Fruit fly (Drosophila melanogaster) whole organism, embryonic: Measurements from ENCODE around the gene Slimp.

Experiments
- CG10267 ChIP-seq: fragments of 200-800 bp; sonication (Bioruptor generic); optimal IDR thresholded peaks from 2 replicates; lab custom pipeline; 2018; ENCODE audit warnings: missing biosample characterization, mild to moderate bottlenecking, missing genetic modification characterization, moderate library complexity
- CG14667 ChIP-seq: fragments of 200-800 bp; sonication (Bioruptor generic); IDR thresholded peaks from 2 replicates; pipeline ENCODE4 v1.3.6; 2022; ENCODE audit warnings: missing biosample characterization, missing genetic modification characterization
- CG1603 ChIP-seq: fragments of 200-800 bp; sonication (Bioruptor generic); optimal IDR thresholded peaks from 2 replicates; lab custom pipeline; 2019; ENCODE audit warnings: missing biosample characterization, mild to moderate bottlenecking, missing genetic modification characterization, moderate library complexity
- CG17359 ChIP-seq: fragments of 200-800 bp; sonication (Bioruptor generic); optimal IDR thresholded peaks from 3 replicates; lab custom pipeline; 2018; ENCODE audit warnings: missing biosample characterization, mild to moderate bottlenecking, missing genetic modification characterization, moderate library complexity
- CG34224 ChIP-seq: fragments of 200-800 bp; sonication (Bioruptor generic); IDR thresholded peaks from 3 replicates; pipeline ENCODE4 v1.3.6; 2022; ENCODE audit warnings: missing biosample characterization, missing genetic modification characterization; ENCODE audit not compliant: partially characterized antibody
- CG8924 ChIP-seq: fragments of 200-800 bp; optimal IDR thresholded peaks from 3 replicates; lab custom pipeline; 2019; ENCODE audit warnings: missing biosample characterization, mild to moderate bottlenecking, missing genetic modification characterization, moderate library complexity
- CG8944 ChIP-seq: fragments of 200-800 bp; sonication (Bioruptor generic); optimal IDR thresholded peaks from 3 replicates; lab custom pipeline; 2016; ENCODE audit warnings: missing biosample characterization, missing genetic modification characterization
- Gug ChIP-seq: fragments of 200-800 bp; sonication (Bioruptor generic); IDR thresholded peaks from 4 replicates; pipeline ENCODE4 v1.3.6; 2022; ENCODE audit warnings: missing biosample characterization, missing genetic modification characterization
- NK7.1 ChIP-seq: fragments of 200-800 bp; sonication (Bioruptor generic); optimal IDR thresholded peaks from 3 replicates; lab custom pipeline; 2016; ENCODE audit warnings: missing biosample characterization, missing genetic modification characterization
- Nf-YB ChIP-seq: fragments of 200-800 bp; sonication (Bioruptor generic); optimal IDR thresholded peaks from 3 replicates; lab custom pipeline; 2019; ENCODE audit warnings: missing biosample characterization, mild to moderate bottlenecking, missing genetic modification characterization, moderate library complexity
- Taf1 ChIP-seq: fragments of 200-800 bp; sonication (Bioruptor generic); IDR thresholded peaks from 2 replicates; pipeline ENCODE4 v1.3.6; 2022; ENCODE audit warnings: missing biosample characterization, missing genetic modification characterization
- bcd ChIP-seq: fragments of 200-800 bp; sonication (Bioruptor generic); optimal IDR thresholded peaks from 2 replicates; lab custom pipeline; 2017; ENCODE audit warnings: missing biosample characterization, mild to moderate bottlenecking, missing genetic modification characterization
- bsh ChIP-seq, 2 experiments: fragments of 200-800 bp; sonication (Bioruptor generic); optimal IDR thresholded peaks; 2 replicates each; lab custom pipeline; 2017 to 2018; ENCODE audit warnings: mild to moderate bottlenecking in 2 of 2, missing biosample characterization in 2 of 2, missing genetic modification characterization in 2 of 2, moderate library complexity in 1 of 2
- cg ChIP-seq: fragments of 200-800 bp; sonication (Bioruptor generic); optimal IDR thresholded peaks from 3 replicates; lab custom pipeline; 2019; ENCODE audit warnings: missing biosample characterization, mild to moderate bottlenecking, missing genetic modification characterization, moderate library complexity
- dan ChIP-seq: fragments of 200-800 bp; sonication (Bioruptor generic); IDR thresholded peaks from 2 replicates; pipeline ENCODE4 v1.3.6; 2022; ENCODE audit warnings: missing biosample characterization, missing genetic modification characterization
- dysf ChIP-seq: fragments of 200-800 bp; sonication (Bioruptor generic); IDR thresholded peaks from 3 replicates; pipeline ENCODE4 v1.3.6; 2022; ENCODE audit warnings: missing biosample characterization, missing genetic modification characterization
- gt ChIP-seq: fragments of 200-800 bp; sonication (Bioruptor generic); IDR thresholded peaks from 2 replicates; pipeline ENCODE4 v1.3.6; 2022; ENCODE audit warnings: missing biosample characterization, missing genetic modification characterization
- h ChIP-seq: fragments of >200 bp; optimal IDR thresholded peaks from 2 replicates; lab custom pipeline; 2017
- pzg ChIP-seq: fragments of 200-800 bp; sonication (Bioruptor generic); optimal IDR thresholded peaks from 3 replicates; lab custom pipeline; 2018; ENCODE audit warnings: missing biosample characterization, mild to moderate bottlenecking, missing genetic modification characterization, moderate library complexity
- schlank ChIP-seq: fragments of 200-800 bp; sonication (Bioruptor generic); optimal IDR thresholded peaks from 2 replicates; lab custom pipeline; 2018; ENCODE audit warnings: missing biosample characterization, mild to moderate bottlenecking, missing genetic modification characterization
- tio ChIP-seq: fragments of 200-800 bp; sonication (Bioruptor generic); optimal IDR thresholded peaks from 2 replicates; lab custom pipeline; 2017; ENCODE audit warnings: missing biosample characterization, missing genetic modification characterization, inconsistent platforms
- tll ChIP-seq, 2 experiments: fragments of 200-800 bp in 1 of 2; fragments of >200 bp in 1 of 2; sonication (Bioruptor generic) in 1 of 2; optimal IDR thresholded peaks; 2 replicates each; lab custom pipeline; 2017 to 2019; ENCODE audit warnings: missing biosample characterization in 2 of 2, missing genetic modification characterization in 2 of 2, mild to moderate bottlenecking in 1 of 2, moderate library complexity in 1 of 2

Gene Slimp

DNA sequence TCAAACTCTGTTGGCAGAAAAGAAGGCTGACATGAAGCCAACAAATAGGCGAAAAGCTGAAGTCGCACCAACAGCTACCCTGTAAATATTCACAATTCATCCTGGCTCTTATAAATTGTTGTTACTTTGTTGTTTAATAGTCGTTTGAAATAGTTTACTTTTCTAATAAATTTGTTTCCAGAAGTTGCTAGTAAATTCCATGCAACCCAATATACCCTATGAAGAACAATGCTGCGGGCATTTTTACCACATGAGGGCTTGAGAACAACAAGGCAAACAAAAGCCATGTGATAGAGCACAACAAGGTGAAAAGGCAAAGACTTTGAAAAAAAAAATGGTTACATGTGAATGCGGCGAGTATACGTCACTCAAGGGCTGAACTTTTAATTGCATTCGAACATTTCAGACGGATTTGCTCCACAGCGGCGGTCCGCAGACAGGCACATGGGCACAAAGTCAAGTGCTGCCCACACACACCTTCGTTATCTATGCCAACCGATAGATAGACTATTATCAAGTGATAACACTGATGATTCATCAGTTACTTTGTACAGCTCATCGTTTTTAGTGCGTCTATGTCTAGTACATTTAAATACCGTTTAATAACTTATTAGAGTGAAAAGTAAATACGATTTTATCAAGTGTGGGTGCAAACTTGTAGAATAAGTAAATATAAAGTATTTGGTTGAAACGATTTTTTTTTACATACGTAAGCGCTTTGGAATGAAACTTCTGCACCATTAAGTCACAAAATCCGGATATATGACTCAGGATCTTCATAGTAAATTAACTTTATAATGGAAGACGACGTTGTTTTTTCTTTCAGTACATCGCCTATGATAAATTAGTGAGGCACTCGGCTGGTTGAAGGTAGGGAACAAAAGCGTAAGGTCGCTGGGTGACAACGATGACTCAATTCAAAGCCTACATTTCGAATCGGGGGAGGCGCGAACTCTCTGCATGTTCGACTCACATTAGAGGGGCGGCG lies 49.4 kb downstream of the Slimp start (continued):
- TF ChIP-seq cg (GFP tag; lab: Kevin White, UChicago) (no peak), Gug (GFP tag; lab: Robert Waterston, UW) (peak; percentile 69; the same call in 2 of the 4 replicates), Nf-YB (GFP tag; lab: Kevin White, UChicago) (peak; percentile 32), dan (GFP tag; lab: Robert Waterston, UW) (no peak), CG34224 (GFP tag; lab: Robert Waterston, UW) (no peak), tll (GFP tag; optimal IDR thresholded peaks at IDR 0.05; lab: Kevin White, UChicago) (no peak), pzg (no peak), bsh (GFP tag; optimal IDR thresholded peaks at IDR 0.05; lab: Kevin White, UChicago) (peak; percentile 17 to 87), CG8944 (GFP tag; lab: Kevin White, UChicago) (peak; percentile 70), bcd (GFP tag; lab: Kevin White, UChicago) (peak; percentile 71), NK7.1 (GFP tag; lab: Kevin White, UChicago) (peak; percentile 69), CG1603 (tag; lab: Kevin White, UChicago) (peak; percentile 76), gt (GFP tag; lab: Robert Waterston, UW) (0 out of 2 replicates have a peak, but pooled peaks have one; percentile 17), dysf (GFP tag; lab: Robert Waterston, UW) (peak; percentile 88), CG8924 (tag; lab: Kevin White, UChicago) (peak; percentile 72), tio (GFP tag; lab: Kevin White, UChicago) (peak; percentile 80), CG17359 (tag; lab: Kevin White, UChicago) (peak; percentile 82), CG10267 (tag; lab: Kevin White, UChicago) (peak; percentile 59), schlank (tag; lab: Kevin White, UChicago) (peak; percentile 41), h (lab: Kevin White, UChicago) (no peak), CG14667 (GFP tag; lab: Robert Waterston, UW) (peak; percentile 49; the same call in 1 of the 2 replicates), Taf1 (GFP tag; lab: Robert Waterston, UW) (peak; percentile 59; the same call in 1 of the 2 replicates)
- TF ChIP-seq, all 482 proteins: peak for 366
